Worm (Caenorhabditis elegans) whole organism, young adult: ENCODE data around the gene srv-22.

Source experiments
- B0035.1 ChIP-seq: sonication (generic microtip); optimal IDR thresholded peaks from 2 replicates; lab custom pipeline; 2016; ENCODE audit warnings: missing genetic modification characterization, mild to moderate bottlenecking, missing compliant biosample characterization, missing genotype, missing genetic modification reagents
- B0336.3 ChIP-seq: fragments of 200-800 bp; sonication (Bioruptor generic); IDR thresholded peaks from 2 replicates; pipeline ENCODE4 v1.3.6; 2022; ENCODE audit warnings: missing genetic modification characterization, missing compliant biosample characterization
- C06A6.2 ChIP-seq: fragments of 200-800 bp; sonication (Bioruptor generic); conservative IDR thresholded peaks from 2 replicates; pipeline ENCODE4 v1.3.6; 2022; ENCODE audit warnings: missing genetic modification characterization, missing compliant biosample characterization
- C17E4.6 ChIP-seq: fragments of 200-800 bp; sonication (Bioruptor generic); IDR thresholded peaks from 2 replicates; pipeline ENCODE4 v1.3.6; 2022; ENCODE audit warnings: missing genetic modification reagents, missing genetic modification characterization, missing compliant biosample characterization
- D2030.7 ChIP-seq: fragments of 200-800 bp; sonication (Bioruptor generic); IDR thresholded peaks from 2 replicates; pipeline ENCODE4 v1.3.6; 2022; ENCODE audit warnings: missing genetic modification reagents, missing genetic modification characterization, missing compliant biosample characterization
- F39B2.1 ChIP-seq: fragments of 200-800 bp; sonication (Bioruptor generic); IDR thresholded peaks from 2 replicates; pipeline ENCODE4 v1.3.6; 2022; ENCODE audit warnings: missing genetic modification reagents, missing genetic modification characterization, missing compliant biosample characterization
- F49E8.2 ChIP-seq: sonication (generic microtip); optimal IDR thresholded peaks from 3 replicates; lab custom pipeline; 2017; ENCODE audit warnings: missing genetic modification characterization, mild to moderate bottlenecking, missing compliant biosample characterization, antibody characterized with exemption, moderate library complexity; ENCODE audit not compliant: insufficient read depth
- F55B11.4 ChIP-seq: sonication (generic microtip); optimal IDR thresholded peaks from 2 replicates; lab custom pipeline; 2016; ENCODE audit warnings: missing compliant biosample characterization, missing genetic modification characterization, borderline replicate concordance; ENCODE audit not compliant: insufficient read depth
- F57A8.1 ChIP-seq: fragments of 200-800 bp; sonication (Bioruptor generic); optimal IDR thresholded peaks from 2 replicates; lab custom pipeline; 2018; ENCODE audit warnings: mild to moderate bottlenecking, missing genetic modification characterization, moderate library complexity, missing compliant biosample characterization
- F57C9.4 ChIP-seq: sonication (generic microtip); optimal IDR thresholded peaks from 2 replicates; lab custom pipeline; 2017; ENCODE audit warnings: mild to moderate bottlenecking, missing genetic modification characterization, missing compliant biosample characterization
- T26A5.8 ChIP-seq: sonication (generic microtip); optimal IDR thresholded peaks from 2 replicates; lab custom pipeline; 2016; ENCODE audit warnings: missing genetic modification characterization, missing compliant biosample characterization
- Y53G8AR.9 ChIP-seq: fragments of 200-800 bp; sonication (Bioruptor generic); conservative IDR thresholded peaks from 2 replicates; pipeline ENCODE4 v1.3.6; 2022; ENCODE audit warnings: missing genetic modification reagents, missing genetic modification characterization, missing compliant biosample characterization
- akir-1 ChIP-seq: fragments of 200-800 bp; sonication (Bioruptor generic); optimal IDR thresholded peaks from 2 replicates; lab custom pipeline; 2018; ENCODE audit warnings: mild to moderate bottlenecking, missing genetic modification characterization, moderate library complexity, missing compliant biosample characterization
- atf-7 ChIP-seq: sonication (generic microtip); optimal IDR thresholded peaks from 2 replicates; lab custom pipeline; 2017; ENCODE audit warnings: mild to moderate bottlenecking, missing genetic modification characterization, missing compliant biosample characterization
- cebp-1 ChIP-seq, 2 experiments: fragments of 200-800 bp in 1 of 2; sonication (Bioruptor generic) in 1 of 2; sonication (generic microtip) in 1 of 2; IDR thresholded peaks in 1 of 2; optimal IDR thresholded peaks in 1 of 2; 2 replicates each; pipeline versions ENCODE4 v1.3.6 to Lab custom; 2017 to 2022; ENCODE audit warnings: missing compliant biosample characterization in 2 of 2, missing genetic modification characterization in 2 of 2, mild to moderate bottlenecking in 1 of 2, missing genetic modification reagents in 1 of 2, moderate library complexity in 1 of 2
- cebp-2 ChIP-seq: fragments of 200-800 bp; sonication (Bioruptor generic); IDR thresholded peaks from 2 replicates; pipeline ENCODE4 v1.3.6; 2022; ENCODE audit warnings: missing genetic modification characterization, missing compliant biosample characterization
- ceh-91 ChIP-seq: fragments of 200-800 bp; sonication (Bioruptor generic); IDR thresholded peaks from 2 replicates; pipeline ENCODE4 v1.3.6; 2022; ENCODE audit warnings: missing genetic modification reagents, missing genetic modification characterization, missing compliant biosample characterization
- dox-1 ChIP-seq: fragments of 200-800 bp; sonication (Bioruptor generic); IDR thresholded peaks from 2 replicates; pipeline ENCODE4 v1.3.6; 2022; ENCODE audit warnings: missing genetic modification reagents, missing genetic modification characterization, missing compliant biosample characterization
- ets-4 ChIP-seq: fragments of 200-800 bp; sonication (Bioruptor generic); optimal IDR thresholded peaks from 2 replicates; lab custom pipeline; 2018; ENCODE audit warnings: mild to moderate bottlenecking, missing genetic modification characterization, missing compliant biosample characterization
- him-1 ChIP-seq: sonication (generic microtip); optimal IDR thresholded peaks from 2 replicates; lab custom pipeline; 2016; ENCODE audit warnings: missing genotype, missing genetic modification reagents, missing genetic modification characterization, missing compliant biosample characterization
- lag-1 ChIP-seq: fragments of 200-800 bp; sonication (Bioruptor generic); IDR thresholded peaks from 2 replicates; pipeline ENCODE4 v1.3.6; 2022; ENCODE audit warnings: missing genetic modification reagents, missing genetic modification characterization, missing compliant biosample characterization
- lin-35 ChIP-seq, 3 experiments: fragments of 150-350 bp in 2 of 3; sonication (generic microtip) in 1 of 3; optimal IDR thresholded peaks; 2 replicates each; lab custom pipeline; 2014 to 2018; ENCODE audit warnings: missing biosample characterization in 3 of 3, missing genetic modification characterization in 3 of 3, missing genetic modification reagents in 3 of 3
- madf-8 ChIP-seq: fragments of 200-800 bp; sonication (Bioruptor generic); conservative IDR thresholded peaks from 2 replicates; pipeline ENCODE4 v1.3.6; 2022; ENCODE audit warnings: missing genetic modification reagents, missing genetic modification characterization, missing compliant biosample characterization
- mel-28 ChIP-seq: sonication (generic microtip); optimal IDR thresholded peaks from 2 replicates; lab custom pipeline; 2016; ENCODE audit warnings: borderline replicate concordance, mild to moderate bottlenecking, missing genetic modification characterization, missing compliant biosample characterization
- nfyb-1 ChIP-seq: fragments of 200-800 bp; sonication (Bioruptor generic); IDR thresholded peaks from 2 replicates; pipeline ENCODE4 v1.3.6; 2022; ENCODE audit warnings: missing genetic modification reagents, missing genetic modification characterization, missing compliant biosample characterization
- nhr-120 ChIP-seq: fragments of 200-800 bp; sonication (Bioruptor generic); IDR thresholded peaks from 2 replicates; pipeline ENCODE4 v1.3.6; 2022; ENCODE audit warnings: missing genetic modification characterization, missing compliant biosample characterization
- pha-4 ChIP-seq: fragments of 150-350 bp; sonication (generic microtip); optimal IDR thresholded peaks from 2 replicates; lab custom pipeline; 2014; ENCODE audit warnings: missing biosample characterization, missing genetic modification reagents, missing genetic modification characterization
- repo-1 ChIP-seq: sonication (generic microtip); optimal IDR thresholded peaks from 2 replicates; lab custom pipeline; 2017; ENCODE audit warnings: mild to moderate bottlenecking, missing genetic modification characterization, missing compliant biosample characterization
- sptf-2 ChIP-seq: fragments of 200-800 bp; sonication (Bioruptor generic); optimal IDR thresholded peaks from 2 replicates; lab custom pipeline; 2018; ENCODE audit warnings: mild to moderate bottlenecking, missing genetic modification characterization, missing compliant biosample characterization
- unc-130 ChIP-seq: sonication (generic microtip); optimal IDR thresholded peaks from 2 replicates; lab custom pipeline; 2016; ENCODE audit warnings: missing genetic modification reagents, missing genetic modification characterization, missing compliant biosample characterization
- ztf-18 ChIP-seq: sonication (generic microtip); optimal IDR thresholded peaks from 2 replicates; lab custom pipeline; 2016; ENCODE audit warnings: missing genotype, mild to moderate bottlenecking, missing genetic modification characterization, missing compliant biosample characterization
- ztf-22 ChIP-seq: fragments of 200-800 bp; sonication (Bioruptor generic); optimal IDR thresholded peaks from 2 replicates; lab custom pipeline; 2018; ENCODE audit warnings: mild to moderate bottlenecking, missing genetic modification characterization, moderate library complexity, missing compliant biosample characterization
- ztf-26 ChIP-seq: sonication (generic microtip); optimal IDR thresholded peaks from 2 replicates; lab custom pipeline; 2017; ENCODE audit warnings: missing genetic modification characterization, missing compliant biosample characterization
- ztf-6 ChIP-seq: fragments of 200-800 bp; sonication (Bioruptor generic); IDR thresholded peaks from 2 replicates; pipeline ENCODE4 v1.3.6; 2022; ENCODE audit warnings: missing genetic modification reagents, missing genetic modification characterization, missing compliant biosample characterization

srv-22 gene

ce11 chrIV:5846269-5846668, 33.5 kb downstream of the srv-22 start, which contains the start of gene sams-4:
TSS of gene sams-4 (minus strand) at chrIV:5846369.
- TF ChIP-seq repo-1 (tag; lab: Kevin White, UChicago) (no peak), B0035.1 (no peak)

- TF ChIP-seq ztf-26 (tag; lab: Kevin White, UChicago) (no peak), him-1 (tag; lab: Kevin White, UChicago) (no peak), cebp-2 (GFP tag; lab: Robert Waterston, UW) (0 out of 2 replicates have a peak, but pooled peaks have one; percentile 16), ceh-91 (GFP tag; lab: Robert Waterston, UW) (no peak), lag-1 (no peak), pha-4 (tag; lab: Kevin White, UChicago) (no peak)
Observed at ce11 chrIV:5842905-5843304, 36.8 kb downstream of the srv-22 start.

DNA sequence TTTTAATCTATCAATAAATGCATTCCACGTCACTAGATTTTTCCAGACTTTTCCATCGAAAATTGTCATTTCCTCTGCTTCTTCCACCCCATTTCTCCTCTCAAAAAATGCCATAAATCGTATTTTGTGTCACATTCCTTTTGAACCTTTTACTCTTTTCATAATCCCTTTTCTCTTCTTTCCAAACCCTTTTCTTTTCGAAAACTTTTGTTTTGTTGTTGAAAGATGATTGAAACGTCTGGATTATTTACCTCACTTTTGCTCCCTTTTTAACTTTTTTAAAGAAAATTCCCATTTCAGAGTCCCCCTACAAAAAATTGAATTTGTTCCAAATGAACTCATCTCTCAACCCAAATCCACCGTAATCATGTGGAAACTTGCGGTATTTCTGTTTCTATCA, 40.6 kb downstream of the srv-22 start, which contains the start of gene C06E7.2:
Gene C06E7.2 (plus strand): TSS at position 301 of the 400 bp plus-strand sequence.
- TF ChIP-seq cebp-1 (GFP tag; IDR thresholded peaks at IDR 0.05; lab: Robert Waterston, UW): no peak
- no peak for TF ChIP-seq cebp-1 (tag; optimal IDR thresholded peaks at IDR 0.05; lab: Kevin White, UChicago)
- TF ChIP-seq nfyb-1 (GFP tag; lab: Robert Waterston, UW): no peak
- TF ChIP-seq F57C9.4: no peak
- TF ChIP-seq F55B11.4 (tag; lab: Kevin White, UChicago): no peak
- no peak for TF ChIP-seq atf-7
- no peak for TF ChIP-seq ztf-18 (tag; lab: Kevin White, UChicago)
- TF ChIP-seq C06A6.2 (GFP tag; lab: Robert Waterston, UW): no peak
- TF ChIP-seq unc-130: no peak
- no peak for TF ChIP-seq Y53G8AR.9 (GFP tag; lab: Robert Waterston, UW)

DNA sequence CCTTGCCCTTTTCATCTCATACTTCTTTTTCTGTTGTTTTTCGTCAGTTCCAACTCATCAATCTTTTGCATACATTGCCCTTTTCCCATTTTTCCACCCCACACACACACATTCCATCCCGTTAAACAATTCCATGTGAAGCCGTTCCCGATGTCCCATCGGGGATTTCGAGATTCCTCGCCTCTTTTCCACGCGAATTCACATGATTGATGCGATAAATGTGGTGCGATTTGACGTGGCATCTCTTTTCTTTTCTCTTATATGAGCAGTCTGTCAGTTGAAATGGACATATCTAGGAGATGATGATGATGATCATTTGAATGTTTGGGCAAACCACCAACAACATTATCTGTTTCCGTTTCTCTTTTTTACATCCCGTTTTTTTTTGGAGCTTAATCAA, 45.6 kb downstream of the srv-22 start:
- TF ChIP-seq ztf-26 (tag; lab: Kevin White, UChicago) (no peak), T26A5.8 (no peak), ztf-22 (no peak), F57A8.1 (no peak), madf-8 (GFP tag; lab: Robert Waterston, UW) (no peak), nhr-120 (GFP tag; lab: Robert Waterston, UW) (no peak), akir-1 (GFP tag; lab: Kevin White, UChicago) (no peak), sptf-2 (no peak), C17E4.6 (GFP tag; lab: Robert Waterston, UW) (no peak), F49E8.2 (tag; lab: Kevin White, UChicago) (no peak), dox-1 (GFP tag; lab: Robert Waterston, UW) (no peak), ets-4 (GFP tag; lab: Kevin White, UChicago) (no peak), pha-4 (tag; lab: Kevin White, UChicago) (no peak), lin-35 (GFP tag; optimal IDR thresholded peaks at IDR 0.05; lab: Kevin White, UChicago) (no peak), ztf-6 (GFP tag; lab: Robert Waterston, UW) (no peak), D2030.7 (GFP tag; lab: Robert Waterston, UW) (no peak), mel-28 (tag; lab: Kevin White, UChicago) (no peak), F39B2.1 (GFP tag; lab: Robert Waterston, UW) (no peak), B0336.3 (GFP tag; lab: Robert Waterston, UW) (no peak)
